Fruit fly (Drosophila melanogaster) whole organism, embryonic: ENCODE measurements around the gene Alp9.

Experiments used
- CG4424 ChIP-seq: fragments of 200-800 bp; sonication (Bioruptor generic); optimal IDR thresholded peaks from 3 replicates; lab custom pipeline; 2016; ENCODE audit warnings: missing biosample characterization, missing genetic modification characterization
- Usf ChIP-seq: fragments of 200-800 bp; sonication (Bioruptor generic); optimal IDR thresholded peaks from 2 replicates; lab custom pipeline; 2017; ENCODE audit warnings: missing genotype, missing biosample characterization, missing genetic modification characterization
- gro ChIP-seq: fragments of 200-800 bp; sonication (Bioruptor generic); optimal IDR thresholded peaks from 2 replicates; lab custom pipeline; 2016; ENCODE audit warnings: missing biosample characterization, missing genetic modification characterization

dm6 chr3L:5553717-5554116 is 41.6 kb upstream of the Alp9 start:
- TF ChIP-seq CG4424 (no peak), Usf (GFP tag; lab: Kevin White, UChicago) (no peak), gro (no peak)
